Fruit fly (Drosophila melanogaster) whole organism, wandering third instar larva: ENCODE results near the gene RpL17.

Experiments
- Abd-B ChIP-seq: fragments of >200 bp; optimal IDR thresholded peaks from 2 replicates; lab custom pipeline; 2017; ENCODE audit warnings: missing biosample characterization, missing genetic modification characterization
- CG32264 ChIP-seq: fragments of 200-800 bp; sonication (Bioruptor generic); optimal IDR thresholded peaks from 2 replicates; lab custom pipeline; 2016; ENCODE audit warnings: missing biosample characterization, missing genetic modification characterization
- CG9705 ChIP-seq: fragments of 200-800 bp; sonication (Bioruptor generic); optimal IDR thresholded peaks from 2 replicates; lab custom pipeline; 2018; ENCODE audit warnings: missing biosample characterization, mild to moderate bottlenecking, missing genetic modification characterization
- CrebA ChIP-seq: fragments of 200-800 bp; sonication (Bioruptor generic); optimal IDR thresholded peaks from 2 replicates; lab custom pipeline; 2016; ENCODE audit warnings: missing biosample characterization, mild to moderate bottlenecking, missing genetic modification characterization, borderline replicate concordance
- Dfd ChIP-seq: fragments of >200 bp; optimal IDR thresholded peaks from 2 replicates; lab custom pipeline; 2017; ENCODE audit warnings: missing biosample characterization, missing genetic modification characterization
- Dif ChIP-seq: fragments of 200-275, 200-300 bp; sonication (Bioruptor generic); optimal IDR thresholded peaks from 2 replicates; lab custom pipeline; 2018; ENCODE audit warnings: missing biosample characterization, missing genetic modification characterization; ENCODE audit not compliant: partially characterized antibody
- GATAd ChIP-seq: sonication (Bioruptor generic); optimal IDR thresholded peaks from 2 replicates; lab custom pipeline; 2016; ENCODE audit warnings: missing biosample characterization, missing genetic modification characterization
- HLH106 ChIP-seq: fragments of 200-800 bp; optimal IDR thresholded peaks from 3 replicates; lab custom pipeline; 2019; ENCODE audit warnings: missing biosample characterization, mild to moderate bottlenecking, missing genetic modification characterization, moderate library complexity
- Hnf4 ChIP-seq: fragments of 200-800 bp; sonication (Bioruptor generic); optimal IDR thresholded peaks from 2 replicates; lab custom pipeline; 2016; ENCODE audit warnings: missing biosample characterization, mild to moderate bottlenecking, missing genetic modification characterization
- Hr78 ChIP-seq: fragments of >200 bp; optimal IDR thresholded peaks from 2 replicates; lab custom pipeline; 2017; ENCODE audit warnings: missing biosample characterization, missing genetic modification characterization
- Hr83 ChIP-seq: fragments of 200-300 bp; sonication (Bioruptor generic); optimal IDR thresholded peaks from 2 replicates; lab custom pipeline; 2016; ENCODE audit warnings: missing biosample characterization, mild to moderate bottlenecking, missing genetic modification characterization, moderate library complexity; ENCODE audit not compliant: poor library complexity, severe bottlenecking
- Jra ChIP-seq: sonication (Bioruptor generic); optimal IDR thresholded peaks from 2 replicates; lab custom pipeline; 2016; ENCODE audit warnings: missing biosample characterization, missing genetic modification characterization
- Mio ChIP-seq: sonication (Bioruptor generic); optimal IDR thresholded peaks from 2 replicates; lab custom pipeline; 2016; ENCODE audit warnings: missing biosample characterization, missing genetic modification characterization
- Myc ChIP-seq: fragments of >200 bp; optimal IDR thresholded peaks from 2 replicates; lab custom pipeline; 2017
- N ChIP-seq: fragments of >200 bp; optimal IDR thresholded peaks from 2 replicates; lab custom pipeline; 2018; ENCODE audit warnings: missing biosample characterization, missing external identifiers, missing genetic modification characterization
- OdsH ChIP-seq: fragments of 200-800 bp; sonication (Bioruptor generic); optimal IDR thresholded peaks from 2 replicates; lab custom pipeline; 2016; ENCODE audit warnings: missing biosample characterization, mild to moderate bottlenecking, missing genetic modification characterization
- Rel ChIP-seq, 2 experiments: fragments of 200-800 bp; sonication (Bioruptor generic) in 1 of 2; optimal IDR thresholded peaks; 2 replicates in 1 of 2; 3 replicates in 1 of 2; lab custom pipeline; 2016 to 2019; ENCODE audit warnings: mild to moderate bottlenecking in 2 of 2, missing biosample characterization in 2 of 2, missing genetic modification characterization in 2 of 2, moderate library complexity in 1 of 2
- Sp1 ChIP-seq: fragments of 200-800 bp; sonication (Bioruptor generic); optimal IDR thresholded peaks from 3 replicates; lab custom pipeline; 2019; ENCODE audit warnings: missing biosample characterization, mild to moderate bottlenecking, missing genetic modification characterization, moderate library complexity
- Vsx2 ChIP-seq: fragments of 200-300, 225-300 bp; sonication (Bioruptor generic); optimal IDR thresholded peaks from 2 replicates; lab custom pipeline; 2018; ENCODE audit warnings: missing biosample characterization, missing genetic modification characterization; ENCODE audit not compliant: partially characterized antibody
- br ChIP-seq: fragments of 200-800 bp; sonication (Bioruptor generic); optimal IDR thresholded peaks from 2 replicates; lab custom pipeline; 2016; ENCODE audit warnings: missing biosample characterization, missing genetic modification characterization
- brk ChIP-seq: fragments of 200-800 bp; sonication (Bioruptor generic); optimal IDR thresholded peaks from 2 replicates; lab custom pipeline; 2016; ENCODE audit warnings: missing biosample characterization, mild to moderate bottlenecking, missing genetic modification characterization
- dl ChIP-seq, 2 experiments: fragments of 175-275, 200-275 bp in 1 of 2; fragments of 200-275 bp in 1 of 2; sonication (Bioruptor generic); optimal IDR thresholded peaks; lab custom pipeline; 2018; ENCODE audit warnings: mild to moderate bottlenecking in 2 of 2, missing biosample characterization in 2 of 2, missing genetic modification characterization in 2 of 2, moderate library complexity in 2 of 2; ENCODE audit not compliant: partially characterized antibody in 2 of 2, insufficient read depth in 1 of 2
- dmrt93B ChIP-seq: fragments of 200-800 bp; sonication (Bioruptor generic); optimal IDR thresholded peaks from 2 replicates; lab custom pipeline; 2018; ENCODE audit warnings: missing biosample characterization, mild to moderate bottlenecking, missing genetic modification characterization
- dsf ChIP-seq: sonication (Bioruptor generic); optimal IDR thresholded peaks from 2 replicates; lab custom pipeline; 2016; ENCODE audit warnings: missing biosample characterization, missing genetic modification characterization, borderline replicate concordance
- ey ChIP-seq: fragments of 200-800 bp; sonication (Bioruptor generic); optimal IDR thresholded peaks from 2 replicates; lab custom pipeline; 2016; ENCODE audit warnings: missing biosample characterization, missing genetic modification characterization
- foxo ChIP-seq, 2 experiments: fragments of 200-800 bp; sonication (Bioruptor generic); optimal IDR thresholded peaks; 2 replicates in 1 of 2; 3 replicates in 1 of 2; lab custom pipeline; 2016 to 2017; ENCODE audit warnings: missing biosample characterization in 2 of 2, missing genetic modification characterization in 2 of 2
- fru ChIP-seq: fragments of 200-800 bp; sonication (Bioruptor generic); optimal IDR thresholded peaks from 3 replicates; lab custom pipeline; 2016; ENCODE audit warnings: missing biosample characterization, mild to moderate bottlenecking, missing genetic modification characterization
- h ChIP-seq: fragments of 200-800 bp; sonication (Bioruptor generic); optimal IDR thresholded peaks from 3 replicates; lab custom pipeline; 2016; ENCODE audit warnings: missing biosample characterization, mild to moderate bottlenecking, missing genetic modification characterization
- jim ChIP-seq: fragments of 175-275, 200-325 bp; sonication (Bioruptor generic); optimal IDR thresholded peaks from 2 replicates; lab custom pipeline; 2016; ENCODE audit warnings: missing biosample characterization, mild to moderate bottlenecking, missing genetic modification characterization
- lola ChIP-seq: fragments of >200 bp; optimal IDR thresholded peaks from 2 replicates; lab custom pipeline; 2017; ENCODE audit warnings: missing biosample characterization, missing genetic modification characterization
- pan ChIP-seq: fragments of >200 bp; optimal IDR thresholded peaks from 2 replicates; lab custom pipeline; 2017
- psq ChIP-seq: fragments of 200-800 bp; sonication (Bioruptor generic); optimal IDR thresholded peaks from 3 replicates; lab custom pipeline; 2017; ENCODE audit warnings: missing biosample characterization, mild to moderate bottlenecking, missing genetic modification characterization, moderate library complexity
- rgr ChIP-seq: fragments of 200-800 bp; sonication (Bioruptor generic); optimal IDR thresholded peaks from 3 replicates; lab custom pipeline; 2016; ENCODE audit warnings: missing biosample characterization, mild to moderate bottlenecking, missing genetic modification characterization
- sage ChIP-seq: fragments of 200-800 bp; sonication (Bioruptor generic); optimal IDR thresholded peaks from 2 replicates; lab custom pipeline; 2016; ENCODE audit warnings: missing biosample characterization, mild to moderate bottlenecking, missing genetic modification characterization
- sv ChIP-seq: fragments of 200-800 bp; sonication (Bioruptor generic); optimal IDR thresholded peaks from 3 replicates; lab custom pipeline; 2016; ENCODE audit warnings: missing biosample characterization, missing genetic modification characterization
- tai ChIP-seq: sonication (Bioruptor generic); optimal IDR thresholded peaks from 2 replicates; lab custom pipeline; 2016; ENCODE audit warnings: missing biosample characterization, missing genetic modification characterization
- usp ChIP-seq: fragments of >200 bp; optimal IDR thresholded peaks from 2 replicates; lab custom pipeline; 2017; ENCODE audit warnings: missing biosample characterization, missing genetic modification characterization
- woc ChIP-seq: sonication (Bioruptor generic); optimal IDR thresholded peaks from 2 replicates; lab custom pipeline; 2016; ENCODE audit warnings: missing biosample characterization, mild to moderate bottlenecking, missing genetic modification characterization

RpL17 gene

DNA sequence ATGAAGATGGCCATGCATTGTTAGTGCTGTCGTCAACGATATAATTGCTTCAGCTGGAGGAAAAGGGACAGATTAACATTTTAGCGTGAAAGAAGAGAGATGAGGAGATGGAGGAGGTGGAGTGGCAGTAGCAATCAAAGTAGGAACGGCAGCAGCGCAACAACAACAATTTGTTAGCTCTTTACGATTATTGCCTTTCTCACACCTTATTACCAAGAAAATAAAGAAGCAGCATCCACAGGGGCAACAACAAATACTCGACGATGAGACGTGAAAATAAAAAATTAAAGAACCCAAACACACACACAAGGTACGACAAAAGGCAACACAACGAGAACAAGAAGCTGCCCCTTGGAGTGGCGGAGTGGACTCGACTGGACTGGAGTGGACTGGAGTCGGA lies 32.9 kb upstream of the RpL17 start:
- no peak for TF ChIP-seq Sp1 (GFP tag; lab: Kevin White, UChicago)
- TF ChIP-seq h, result no peak
- no peak for TF ChIP-seq Hr83 (GFP tag; lab: Kevin White, UChicago)
- no peak for TF ChIP-seq pan (lab: Kevin White, UChicago)
- TF ChIP-seq Myc (lab: Kevin White, UChicago), result no peak
- no peak for TF ChIP-seq dmrt93B (GFP tag; lab: Kevin White, UChicago)
- no peak for TF ChIP-seq CG32264 (GFP tag; lab: Kevin White, UChicago)
- TF ChIP-seq OdsH (GFP tag; lab: Kevin White, UChicago), result no peak
- no peak for TF ChIP-seq GATAd (GFP tag; lab: Kevin White, UChicago)
- no peak for TF ChIP-seq ey (GFP tag; lab: Kevin White, UChicago)
- TF ChIP-seq psq (GFP tag; lab: Kevin White, UChicago), result no peak

- TF ChIP-seq CrebA (GFP tag; lab: Kevin White, UChicago), result no peak
- TF ChIP-seq OdsH (GFP tag; lab: Kevin White, UChicago), result no peak
- TF ChIP-seq dl (GFP tag; optimal IDR thresholded peaks at IDR 0.05; lab: Kevin White, UChicago; ENCODE audit: insufficient read depth in 1 of 2, partially characterized antibody in 2 of 2), result no peak
- TF ChIP-seq sv (GFP tag; lab: Kevin White, UChicago), result no peak
- no peak for TF ChIP-seq jim (GFP tag; lab: Kevin White, UChicago)
- TF ChIP-seq Vsx2 (GFP tag; lab: Kevin White, UChicago), result no peak
- no peak for TF ChIP-seq Jra (GFP tag; lab: Kevin White, UChicago)
- TF ChIP-seq GATAd (GFP tag; lab: Kevin White, UChicago), result no peak
- TF ChIP-seq HLH106 (tag; lab: Kevin White, UChicago), result no peak
- TF ChIP-seq Hnf4 (GFP tag; lab: Kevin White, UChicago), result no peak
- TF ChIP-seq Dif (GFP tag; lab: Kevin White, UChicago), result no peak
- TF ChIP-seq usp (GFP tag; lab: Kevin White, UChicago), result no peak
- TF ChIP-seq N, result no peak
- TF ChIP-seq Myc (lab: Kevin White, UChicago), result no peak
- no peak for TF ChIP-seq CG32264 (GFP tag; lab: Kevin White, UChicago)
- no peak for TF ChIP-seq foxo (GFP tag; optimal IDR thresholded peaks at IDR 0.05; lab: Kevin White, UChicago)
- TF ChIP-seq dsf, result no peak
- no peak for TF ChIP-seq Hr83 (GFP tag; lab: Kevin White, UChicago)
- TF ChIP-seq ey (GFP tag; lab: Kevin White, UChicago), result no peak
Measured at dm6 chrX:6776274-6776673, 32.2 kb upstream of the RpL17 start.

dm6 chrX:6775622-6776021 lies 31.6 kb upstream of the RpL17 start:
- TF ChIP-seq woc (GFP tag; lab: Kevin White, UChicago) (peak; percentile 74), pan (lab: Kevin White, UChicago) (no peak), rgr (GFP tag; lab: Kevin White, UChicago) (peak; percentile 0), ey (GFP tag; lab: Kevin White, UChicago) (no peak), Jra (GFP tag; lab: Kevin White, UChicago) (no peak), sage (GFP tag; lab: Kevin White, UChicago) (no peak), Abd-B (GFP tag; lab: Kevin White, UChicago) (no peak), h (peak; percentile 8), Hnf4 (GFP tag; lab: Kevin White, UChicago) (no peak), CG9705 (GFP tag; lab: Kevin White, UChicago) (no peak), Dfd (no peak), usp (GFP tag; lab: Kevin White, UChicago) (no peak), Mio (GFP tag; lab: Kevin White, UChicago) (no peak), Dif (GFP tag; lab: Kevin White, UChicago) (no peak), CrebA (GFP tag; lab: Kevin White, UChicago) (no peak), psq (GFP tag; lab: Kevin White, UChicago) (peak; percentile 3), HLH106 (tag; lab: Kevin White, UChicago) (peak; percentile 24), Sp1 (GFP tag; lab: Kevin White, UChicago) (peak; percentile 11), N (no peak), dmrt93B (GFP tag; lab: Kevin White, UChicago) (no peak), fru (GFP tag; lab: Kevin White, UChicago) (peak; percentile 58), Myc (lab: Kevin White, UChicago) (peak; percentile 58), br (GFP tag; lab: Kevin White, UChicago) (no peak), Hr83 (GFP tag; lab: Kevin White, UChicago) (no peak), sv (GFP tag; lab: Kevin White, UChicago) (no peak), CG32264 (GFP tag; lab: Kevin White, UChicago) (no peak), jim (GFP tag; lab: Kevin White, UChicago) (no peak), brk (no peak), dsf (no peak), OdsH (GFP tag; lab: Kevin White, UChicago) (no peak), foxo (GFP tag; optimal IDR thresholded peaks at IDR 0.05; lab: Kevin White, UChicago) (peak in 1 of 2 experiments; percentile 29), Hr78 (GFP tag; lab: Kevin White, UChicago) (no peak), lola (GFP tag; lab: Kevin White, UChicago) (no peak), Vsx2 (GFP tag; lab: Kevin White, UChicago) (no peak), GATAd (GFP tag; lab: Kevin White, UChicago) (no peak), tai (GFP tag; lab: Kevin White, UChicago) (no peak), dl (GFP tag; optimal IDR thresholded peaks at IDR 0.05; lab: Kevin White, UChicago; ENCODE audit: insufficient read depth in 1 of 2, partially characterized antibody in 2 of 2) (no peak), Rel (GFP tag; optimal IDR thresholded peaks at IDR 0.05; lab: Kevin White, UChicago) (no peak), Rel (tag; optimal IDR thresholded peaks at IDR 0.05; lab: Kevin White, UChicago) (no peak)
